Worm (Caenorhabditis elegans) whole organism, late embryonic: ENCODE results near the gene edg-1.

ENCODE experiments used
- C08G9.2 ChIP-seq: sonication (generic microtip); optimal IDR thresholded peaks from 2 replicates; lab custom pipeline; 2016; ENCODE audit warnings: mild to moderate bottlenecking, missing genetic modification characterization, moderate library complexity, missing compliant biosample characterization
- C38D4.7 ChIP-seq: fragments of 200-800 bp; sonication (Bioruptor generic); optimal IDR thresholded peaks from 2 replicates; lab custom pipeline; 2018; ENCODE audit warnings: mild to moderate bottlenecking, missing genetic modification characterization, moderate library complexity, missing compliant biosample characterization
- K02D7.2 ChIP-seq: sonication (generic microtip); optimal IDR thresholded peaks from 2 replicates; lab custom pipeline; 2017; ENCODE audit warnings: mild to moderate bottlenecking, missing genetic modification characterization, missing compliant biosample characterization
- Y22D7AL.16 ChIP-seq: sonication (generic microtip); optimal IDR thresholded peaks from 2 replicates; lab custom pipeline; 2016; ENCODE audit warnings: missing genetic modification characterization, missing compliant biosample characterization
- ahr-1 ChIP-seq: sonication (generic microtip); optimal IDR thresholded peaks from 2 replicates; lab custom pipeline; 2016; ENCODE audit warnings: missing genetic modification characterization, missing compliant biosample characterization
- ama-1 ChIP-seq: fragments of 150-350 bp; optimal IDR thresholded peaks from 2 replicates; lab custom pipeline; 2014
- ceh-14 ChIP-seq: sonication (generic microtip); optimal IDR thresholded peaks from 2 replicates; lab custom pipeline; 2016; ENCODE audit warnings: missing genotype, missing genetic modification characterization, missing compliant biosample characterization
- ceh-19 ChIP-seq: fragments of 200-800 bp; sonication (Bioruptor generic); optimal IDR thresholded peaks from 2 replicates; lab custom pipeline; 2018; ENCODE audit warnings: mild to moderate bottlenecking, missing genetic modification characterization, missing compliant biosample characterization
- ceh-2 ChIP-seq: sonication (generic microtip); optimal IDR thresholded peaks from 2 replicates; lab custom pipeline; 2016; ENCODE audit warnings: missing genotype, missing genetic modification characterization, missing compliant biosample characterization
- ceh-22 ChIP-seq: sonication (generic microtip); optimal IDR thresholded peaks from 2 replicates; lab custom pipeline; 2017; ENCODE audit warnings: missing biosample characterization, missing genetic modification characterization
- ceh-24 ChIP-seq: sonication (generic microtip); optimal IDR thresholded peaks from 2 replicates; lab custom pipeline; 2016; ENCODE audit warnings: mild to moderate bottlenecking, missing genetic modification characterization, missing compliant biosample characterization
- ceh-30 ChIP-seq: fragments of 150-350 bp; optimal IDR thresholded peaks from 2 replicates; lab custom pipeline; 2014; ENCODE audit warnings: missing biosample characterization, missing genetic modification characterization
- ceh-34 ChIP-seq: sonication (generic microtip); optimal IDR thresholded peaks from 2 replicates; lab custom pipeline; 2016; ENCODE audit warnings: mild to moderate bottlenecking, missing genetic modification characterization, missing compliant biosample characterization
- ceh-48 ChIP-seq: sonication (generic microtip); optimal IDR thresholded peaks from 2 replicates; lab custom pipeline; 2016; ENCODE audit warnings: missing genetic modification characterization, inconsistent platforms, missing compliant biosample characterization
- ceh-6 ChIP-seq: fragments of 200-800 bp; sonication (Bioruptor generic); optimal IDR thresholded peaks from 2 replicates; lab custom pipeline; 2018; ENCODE audit warnings: mild to moderate bottlenecking, missing genetic modification characterization, missing compliant biosample characterization
- ceh-9 ChIP-seq: sonication (generic microtip); optimal IDR thresholded peaks from 2 replicates; lab custom pipeline; 2016; ENCODE audit warnings: mild to moderate bottlenecking, missing genetic modification characterization, inconsistent platforms, missing compliant biosample characterization
- dve-1 ChIP-seq: sonication (generic microtip); optimal IDR thresholded peaks from 2 replicates; lab custom pipeline; 2017; ENCODE audit warnings: antibody characterized with exemption, mild to moderate bottlenecking, missing genetic modification characterization, missing compliant biosample characterization
- elt-2 ChIP-seq: sonication (generic microtip); optimal IDR thresholded peaks from 2 replicates; lab custom pipeline; 2016; ENCODE audit warnings: missing genetic modification reagents, missing genetic modification characterization, missing compliant biosample characterization
- ets-4 ChIP-seq: sonication (generic microtip); optimal IDR thresholded peaks from 2 replicates; lab custom pipeline; 2016; ENCODE audit warnings: missing genetic modification characterization, missing compliant biosample characterization
- eyg-1 ChIP-seq: sonication (generic microtip); optimal IDR thresholded peaks from 2 replicates; lab custom pipeline; 2016; ENCODE audit warnings: missing genotype, missing genetic modification characterization, missing compliant biosample characterization
- fax-1 ChIP-seq: sonication (generic microtip); optimal IDR thresholded peaks from 2 replicates; lab custom pipeline; 2016; ENCODE audit warnings: missing genotype, missing genetic modification characterization, missing compliant biosample characterization
- gmeb-2 ChIP-seq: sonication (generic microtip); optimal IDR thresholded peaks from 2 replicates; lab custom pipeline; 2016; ENCODE audit warnings: missing genetic modification characterization, inconsistent platforms, missing compliant biosample characterization
- hlh-15 ChIP-seq: sonication (generic microtip); optimal IDR thresholded peaks from 2 replicates; lab custom pipeline; 2016; ENCODE audit warnings: missing genetic modification characterization, missing compliant biosample characterization
- hlh-30 ChIP-seq: sonication (generic microtip); optimal IDR thresholded peaks from 2 replicates; lab custom pipeline; 2017; ENCODE audit warnings: antibody characterized with exemption, missing genetic modification characterization, missing compliant biosample characterization; ENCODE audit not compliant: insufficient read depth
- hlh-6 ChIP-seq: sonication (generic microtip); optimal IDR thresholded peaks from 2 replicates; lab custom pipeline; 2016; ENCODE audit warnings: missing genotype, missing genetic modification characterization, missing compliant biosample characterization
- lin-11 ChIP-seq: fragments of 200-800 bp; sonication (Bioruptor generic); optimal IDR thresholded peaks from 2 replicates; lab custom pipeline; 2018; ENCODE audit warnings: mild to moderate bottlenecking, missing genetic modification characterization, missing compliant biosample characterization
- madf-2 ChIP-seq: sonication (generic microtip); optimal IDR thresholded peaks from 2 replicates; lab custom pipeline; 2017; ENCODE audit warnings: missing genetic modification characterization, missing compliant biosample characterization
- nfya-1 ChIP-seq: sonication (generic microtip); optimal IDR thresholded peaks from 2 replicates; lab custom pipeline; 2017; ENCODE audit warnings: missing genetic modification characterization, mild to moderate bottlenecking, missing compliant biosample characterization, antibody characterized with exemption, moderate library complexity
- nhr-11 ChIP-seq: fragments of 150-350 bp; optimal IDR thresholded peaks from 2 replicates; lab custom pipeline; 2014; ENCODE audit warnings: missing biosample characterization, missing genetic modification characterization
- odd-2 ChIP-seq: sonication (generic microtip); optimal IDR thresholded peaks from 2 replicates; lab custom pipeline; 2017; ENCODE audit warnings: antibody characterized with exemption, mild to moderate bottlenecking, missing genetic modification characterization, missing compliant biosample characterization
- pag-3 ChIP-seq: sonication (generic microtip); optimal IDR thresholded peaks from 2 replicates; lab custom pipeline; 2016; ENCODE audit warnings: missing compliant biosample characterization, missing genetic modification characterization, borderline replicate concordance
- pat-9 ChIP-seq: fragments of 200-800 bp; sonication (Bioruptor generic); optimal IDR thresholded peaks from 2 replicates; lab custom pipeline; 2018; ENCODE audit warnings: mild to moderate bottlenecking, missing genetic modification characterization, moderate library complexity, missing compliant biosample characterization
- pax-1 ChIP-seq: fragments of 150-350 bp; optimal IDR thresholded peaks from 2 replicates; lab custom pipeline; 2014; ENCODE audit warnings: missing biosample characterization, missing genetic modification characterization
- pqm-1 ChIP-seq: sonication (generic microtip); optimal IDR thresholded peaks from 2 replicates; lab custom pipeline; 2016; ENCODE audit warnings: missing genetic modification characterization, missing compliant biosample characterization
- ref-2 ChIP-seq: sonication (generic microtip); optimal IDR thresholded peaks from 2 replicates; lab custom pipeline; 2016; ENCODE audit warnings: missing genetic modification characterization, missing compliant biosample characterization
- sdc-2 ChIP-seq: sonication (generic microtip); optimal IDR thresholded peaks from 2 replicates; lab custom pipeline; 2016; ENCODE audit warnings: missing genotype, missing genetic modification characterization, missing compliant biosample characterization
- sox-2 ChIP-seq: fragments of 200-800 bp; sonication (Bioruptor generic); IDR thresholded peaks from 2 replicates; pipeline ENCODE4 v1.3.6; 2022; ENCODE audit warnings: missing genetic modification reagents, missing genetic modification characterization, missing compliant biosample characterization
- syd-9 ChIP-seq: sonication (generic microtip); optimal IDR thresholded peaks from 2 replicates; lab custom pipeline; 2016; ENCODE audit warnings: mild to moderate bottlenecking, missing genetic modification characterization, moderate library complexity, missing compliant biosample characterization
- tbx-7 ChIP-seq: sonication (generic microtip); optimal IDR thresholded peaks from 2 replicates; lab custom pipeline; 2016; ENCODE audit warnings: missing genotype, missing genetic modification characterization, missing compliant biosample characterization

edg-1 gene

DNA sequence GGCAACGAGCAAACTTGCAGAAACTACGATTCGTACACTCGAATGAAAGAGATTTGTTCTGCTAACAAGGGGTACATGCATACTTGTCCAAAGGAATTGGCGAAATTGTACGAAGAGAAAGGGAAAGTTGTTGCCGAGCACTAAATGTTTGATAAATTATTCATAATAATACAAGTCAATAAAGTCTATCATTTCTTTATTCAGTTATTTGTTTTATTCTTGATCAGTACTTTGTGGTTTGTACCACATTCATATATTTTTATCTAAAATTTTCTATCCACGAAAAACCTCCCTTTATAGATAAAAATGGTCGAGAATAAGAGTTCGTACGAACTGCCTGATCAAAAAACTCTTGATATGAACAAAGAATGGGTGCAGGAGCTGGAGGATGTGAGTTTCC, at the start of gene edg-1:
edg-1 (plus strand) TSS at position 301 of the 400 bp plus-strand sequence.
- TF ChIP-seq ceh-34 (tag; lab: Kevin White, UChicago), result no peak
- TF ChIP-seq ahr-1 (tag; lab: Kevin White, UChicago), result no peak
- TF ChIP-seq lin-11 (tag; lab: Kevin White, UChicago), result no peak
- no peak for TF ChIP-seq pax-1 (tag; lab: Kevin White, UChicago)
- TF ChIP-seq nhr-11 (tag; lab: Kevin White, UChicago), result no peak
- TF ChIP-seq odd-2, result no peak
- no peak for TF ChIP-seq ceh-22

DNA sequence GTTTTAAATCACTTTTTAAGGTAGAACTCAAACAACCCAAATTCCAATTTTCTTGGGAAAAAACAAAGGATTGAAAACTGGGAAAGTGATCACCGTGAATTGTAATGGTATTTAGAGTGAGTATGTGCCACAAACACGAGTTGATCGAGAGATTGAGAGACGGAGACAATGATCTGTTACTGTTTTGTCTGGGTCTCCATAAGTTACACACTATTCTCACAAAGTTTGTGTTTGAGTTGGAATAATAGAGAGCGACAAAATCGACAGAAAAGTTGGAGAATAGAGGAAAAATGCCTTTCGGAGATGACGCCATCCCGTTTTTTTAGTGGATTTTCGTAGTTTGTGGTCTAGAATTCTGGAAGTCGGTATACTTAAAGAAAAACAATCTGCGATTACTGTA, 49.3 kb upstream of the edg-1 start, which contains the start of gene nhr-7:
nhr-7 (minus strand) TSS at position 101 of the 400 bp plus-strand sequence.
- TF ChIP-seq pag-3 (no peak), pax-1 (tag; lab: Kevin White, UChicago) (no peak), hlh-15 (no peak), hlh-6 (tag; lab: Kevin White, UChicago) (no peak), ceh-19 (GFP tag; lab: Kevin White, UChicago) (no peak)

DNA sequence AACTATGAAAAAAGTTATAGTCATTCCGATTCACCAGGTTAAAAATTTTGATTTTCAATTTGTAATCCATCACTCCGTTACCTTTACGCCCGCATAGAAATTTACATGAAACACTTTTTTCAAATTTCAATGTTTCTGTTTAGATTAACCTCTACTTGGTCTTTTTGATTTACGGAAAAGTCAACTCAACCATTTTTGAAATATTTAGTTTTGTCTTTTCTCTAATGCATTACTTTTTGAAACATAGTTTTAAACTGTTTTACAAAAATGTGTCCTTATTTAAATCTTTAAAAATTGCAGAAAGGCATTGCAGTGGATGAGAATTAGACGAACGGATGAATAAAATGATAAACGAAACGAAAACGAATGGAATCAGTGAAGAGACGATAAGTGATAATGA, 47.4 kb upstream of the edg-1 start, which contains the start of gene gtl-2:
gtl-2 (plus strand) TSS at position 301 of the 400 bp plus-strand sequence.
- TF ChIP-seq pax-1 (tag; lab: Kevin White, UChicago) (no peak), hlh-6 (tag; lab: Kevin White, UChicago) (no peak), ceh-14 (no peak), odd-2 (no peak), nfya-1 (tag; lab: Kevin White, UChicago) (no peak), fax-1 (no peak), nhr-11 (tag; lab: Kevin White, UChicago) (no peak)

DNA sequence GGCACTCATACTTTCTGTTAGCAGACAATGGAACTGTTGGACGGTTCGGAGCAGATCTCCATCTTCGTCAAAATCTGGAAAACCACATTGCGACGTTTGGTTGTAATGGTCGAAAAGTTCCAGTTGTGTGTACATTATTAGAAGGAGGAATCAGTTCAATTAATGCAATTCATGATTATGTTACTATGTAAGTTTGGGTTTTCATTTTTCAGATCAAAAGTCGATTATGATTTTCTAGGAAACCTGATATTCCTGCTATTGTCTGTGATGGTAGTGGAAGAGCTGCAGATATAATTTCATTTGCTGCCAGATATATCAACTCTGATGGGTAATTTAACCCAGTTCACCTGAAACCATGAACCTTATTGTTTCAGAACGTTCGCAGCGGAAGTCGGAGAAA, 44.6 kb upstream of the edg-1 start:
- no peak for TF ChIP-seq ceh-22
- TF ChIP-seq sdc-2 (tag; lab: Kevin White, UChicago), result no peak
- TF ChIP-seq madf-2, result no peak
- no peak for TF ChIP-seq hlh-15
- no peak for TF ChIP-seq eyg-1 (tag; lab: Kevin White, UChicago)
- no peak for TF ChIP-seq ceh-24 (tag; lab: Kevin White, UChicago)
- no peak for TF ChIP-seq ceh-9 (tag; lab: Kevin White, UChicago)
- TF ChIP-seq pqm-1 (tag; lab: Kevin White, UChicago), result no peak
- TF ChIP-seq Y22D7AL.16 (tag; lab: Kevin White, UChicago), result no peak
- no peak for TF ChIP-seq ceh-30 (tag; lab: Kevin White, UChicago)
- no peak for TF ChIP-seq ama-1
- TF ChIP-seq C08G9.2 (tag; lab: Kevin White, UChicago), result no peak
- no peak for TF ChIP-seq sox-2 (GFP tag; lab: Robert Waterston, UW)
- TF ChIP-seq ref-2 (tag; lab: Kevin White, UChicago), result no peak
- TF ChIP-seq ceh-14, result no peak
- TF ChIP-seq pat-9 (tag; lab: Kevin White, UChicago), result no peak
- no peak for TF ChIP-seq hlh-30 (tag; lab: Kevin White, UChicago)

DNA sequence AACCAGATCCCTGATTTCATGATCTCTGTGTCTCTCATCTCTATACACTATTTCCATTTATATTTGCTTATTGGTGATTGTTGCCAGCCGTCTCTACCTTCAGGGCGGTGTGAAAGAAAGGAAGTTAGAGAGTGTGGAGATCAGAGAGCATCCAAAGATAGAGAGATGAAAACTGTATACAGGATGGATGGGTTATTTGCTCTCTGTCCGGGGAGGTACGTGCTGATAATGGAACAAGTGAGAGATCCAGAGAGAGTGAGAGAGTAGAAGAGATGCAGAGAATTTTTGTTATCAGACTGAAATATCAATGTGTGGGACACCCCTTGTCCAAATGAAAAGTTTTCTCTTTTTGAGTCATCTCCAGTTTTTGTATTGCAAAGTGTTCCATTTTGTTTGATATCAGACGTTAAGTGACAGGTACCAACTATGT, 36.5 kb upstream of the edg-1 start:
- TF ChIP-seq dve-1 (tag; lab: Kevin White, UChicago), result peak; percentile 63
- TF ChIP-seq hlh-15, result no peak
- TF ChIP-seq elt-2, result peak; percentile 77

DNA sequence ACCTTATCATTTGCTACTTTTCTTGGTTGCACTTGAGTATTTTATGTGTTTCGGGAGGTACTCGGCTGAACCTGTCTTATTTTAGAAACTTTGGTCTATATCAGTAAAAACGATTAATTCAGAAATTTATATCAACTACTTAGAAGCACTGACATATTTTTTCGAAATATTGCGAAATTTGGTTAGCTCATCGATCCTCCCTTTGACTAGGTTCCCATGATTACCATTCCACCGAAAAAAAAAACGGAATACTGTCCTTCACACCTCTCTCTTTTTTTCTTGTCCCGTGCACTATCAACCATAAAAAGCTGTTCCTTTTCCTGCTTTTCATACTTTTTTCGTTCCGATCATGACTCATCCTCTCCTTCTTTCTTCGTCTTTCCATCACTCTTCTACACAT, 35.4 kb upstream of the edg-1 start:
- TF ChIP-seq ceh-48 (tag; lab: Kevin White, UChicago) (no peak), ceh-2 (no peak), ceh-9 (tag; lab: Kevin White, UChicago) (no peak), ceh-14 (no peak), sox-2 (GFP tag; lab: Robert Waterston, UW) (no peak), ceh-6 (no peak), C38D4.7 (GFP tag; lab: Kevin White, UChicago) (no peak), K02D7.2 (tag; lab: Kevin White, UChicago) (no peak), syd-9 (no peak), gmeb-2 (no peak), tbx-7 (tag; lab: Kevin White, UChicago) (no peak), ets-4 (tag; lab: Kevin White, UChicago) (no peak), ceh-24 (tag; lab: Kevin White, UChicago) (no peak)
